Fruit fly (Drosophila melanogaster) whole organism, adult: ENCODE measurements around the gene CG7016.
A peak's percentile ranks its signal among the peaks of the same experiment; 100 is the strongest.

Experiments used
- CG11617 ChIP-seq: fragments of 200-800 bp; sonication (Bioruptor generic); optimal IDR thresholded peaks from 2 replicates; lab custom pipeline; 2017; ENCODE audit warnings: mild to moderate bottlenecking, missing biosample characterization, missing genetic modification reagents, missing genetic modification characterization
- CG12768 ChIP-seq: fragments of 200-800 bp; sonication (Bioruptor generic); optimal IDR thresholded peaks from 2 replicates; lab custom pipeline; 2017; ENCODE audit warnings: missing biosample characterization, missing genetic modification characterization, mild to moderate bottlenecking, moderate library complexity, missing genetic modification reagents
- CG14711 ChIP-seq: fragments of 200-800 bp; sonication (Bioruptor generic); optimal IDR thresholded peaks from 2 replicates; lab custom pipeline; 2018; ENCODE audit warnings: missing biosample characterization, mild to moderate bottlenecking, missing genetic modification characterization, moderate library complexity
- CG1620 ChIP-seq: fragments of 200-800 bp; sonication (Bioruptor generic); optimal IDR thresholded peaks from 2 replicates; lab custom pipeline; 2016; ENCODE audit warnings: missing biosample characterization, missing genetic modification characterization
- CG33017 ChIP-seq: fragments of 200-800 bp; sonication (Bioruptor generic); optimal IDR thresholded peaks from 2 replicates; lab custom pipeline; 2018; ENCODE audit warnings: missing biosample characterization, mild to moderate bottlenecking, missing genetic modification characterization, moderate library complexity
- CG5204 ChIP-seq: fragments of 200-800 bp; sonication (Bioruptor generic); optimal IDR thresholded peaks from 2 replicates; lab custom pipeline; 2016; ENCODE audit warnings: missing biosample characterization, missing genetic modification characterization
- CG7045 ChIP-seq: fragments of 200-800 bp; sonication (Bioruptor generic); optimal IDR thresholded peaks from 2 replicates; lab custom pipeline; 2017; ENCODE audit warnings: missing biosample characterization, mild to moderate bottlenecking, missing genetic modification characterization
- CG7101 ChIP-seq: fragments of 200-800 bp; sonication (Bioruptor generic); optimal IDR thresholded peaks from 2 replicates; lab custom pipeline; 2018; ENCODE audit warnings: missing biosample characterization, mild to moderate bottlenecking, missing genetic modification characterization, moderate library complexity
- Clk ChIP-seq: fragments of 200-800 bp; sonication (Bioruptor generic); optimal IDR thresholded peaks from 2 replicates; lab custom pipeline; 2017; ENCODE audit warnings: missing biosample characterization, missing genetic modification characterization
- Crg-1 ChIP-seq: fragments of 200-800 bp; sonication (Bioruptor generic); optimal IDR thresholded peaks from 2 replicates; lab custom pipeline; 2016; ENCODE audit warnings: missing biosample characterization, missing genetic modification characterization
- Hr96 ChIP-seq: fragments of 200-800 bp; sonication (Bioruptor generic); optimal IDR thresholded peaks from 2 replicates; lab custom pipeline; 2016; ENCODE audit warnings: missing biosample characterization, missing genetic modification characterization
- Mnt ChIP-seq: fragments of 200-800 bp; sonication (Bioruptor generic); optimal IDR thresholded peaks from 2 replicates; lab custom pipeline; 2016; ENCODE audit warnings: missing biosample characterization, mild to moderate bottlenecking, missing genetic modification characterization
- bab1 ChIP-seq: fragments of 200-800 bp; sonication (Bioruptor generic); optimal IDR thresholded peaks from 3 replicates; lab custom pipeline; 2019; ENCODE audit warnings: missing biosample characterization, mild to moderate bottlenecking, missing genetic modification characterization, moderate library complexity
- cic ChIP-seq: fragments of 200-800 bp; sonication (Bioruptor generic); optimal IDR thresholded peaks from 2 replicates; lab custom pipeline; 2017; ENCODE audit warnings: missing biosample characterization, mild to moderate bottlenecking, missing genetic modification characterization, moderate library complexity
- cnc ChIP-seq, 2 experiments: fragments of >200 bp; optimal IDR thresholded peaks; 2 replicates each; lab custom pipeline; 2017
- kay ChIP-seq: fragments of 200-800 bp; sonication (Bioruptor generic); peaks from one replicate; lab custom pipeline; 2016; ENCODE audit warnings: missing biosample characterization, missing genetic modification characterization, borderline replicate concordance
- ovo ChIP-seq: fragments of 200-800 bp; sonication (Bioruptor generic); optimal IDR thresholded peaks from 2 replicates; lab custom pipeline; 2016; ENCODE audit warnings: missing biosample characterization, missing genetic modification characterization
- pad ChIP-seq: fragments of 200-800 bp; sonication (Bioruptor generic); optimal IDR thresholded peaks from 3 replicates; lab custom pipeline; 2017; ENCODE audit warnings: missing biosample characterization, missing genetic modification characterization, mild to moderate bottlenecking, moderate library complexity, missing genetic modification reagents
- tj ChIP-seq: fragments of 200-800 bp; sonication (Bioruptor generic); optimal IDR thresholded peaks from 3 replicates; lab custom pipeline; 2017; ENCODE audit warnings: missing biosample characterization, mild to moderate bottlenecking, missing genetic modification characterization, moderate library complexity
- toe ChIP-seq: fragments of 200-800 bp; sonication (Bioruptor generic); optimal IDR thresholded peaks from 2 replicates; lab custom pipeline; 2016; ENCODE audit warnings: missing biosample characterization, missing genetic modification characterization

The CG7016 gene

DNA sequence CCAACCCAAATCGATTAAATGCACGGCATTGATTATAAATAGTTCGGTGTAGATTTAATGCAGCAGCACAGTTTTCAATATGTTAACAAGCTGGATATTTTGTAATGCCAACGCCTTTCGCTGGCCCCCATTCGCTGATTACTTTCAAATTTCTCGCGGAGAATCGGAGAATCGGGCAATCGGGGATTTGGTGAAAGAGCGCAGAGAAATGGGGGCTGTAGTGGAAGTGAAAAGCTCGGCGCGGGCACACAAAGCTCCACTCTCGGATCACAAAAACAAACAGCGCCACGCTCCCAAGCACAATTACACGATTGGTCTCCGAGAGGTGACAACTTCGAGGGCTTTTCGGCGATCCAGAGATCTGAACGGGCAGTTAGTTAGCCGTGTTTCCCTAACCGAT is 21.1 kb upstream of the CG7016 start, which contains the start of gene Esp:
TSS of gene Esp (plus strand) at position 301 of the 400 bp plus-strand sequence.
- no peak for TF ChIP-seq CG14711
- no peak for TF ChIP-seq cic
- no peak for TF ChIP-seq pad (GFP tag; lab: Kevin White, UChicago)
- no peak for TF ChIP-seq kay (GFP tag; lab: Kevin White, UChicago)
- no peak for TF ChIP-seq Hr96 (GFP tag; lab: Kevin White, UChicago)
- no peak for TF ChIP-seq ovo
- no peak for TF ChIP-seq CG7101 (tag; lab: Kevin White, UChicago)
- TF ChIP-seq tj, result no peak

DNA sequence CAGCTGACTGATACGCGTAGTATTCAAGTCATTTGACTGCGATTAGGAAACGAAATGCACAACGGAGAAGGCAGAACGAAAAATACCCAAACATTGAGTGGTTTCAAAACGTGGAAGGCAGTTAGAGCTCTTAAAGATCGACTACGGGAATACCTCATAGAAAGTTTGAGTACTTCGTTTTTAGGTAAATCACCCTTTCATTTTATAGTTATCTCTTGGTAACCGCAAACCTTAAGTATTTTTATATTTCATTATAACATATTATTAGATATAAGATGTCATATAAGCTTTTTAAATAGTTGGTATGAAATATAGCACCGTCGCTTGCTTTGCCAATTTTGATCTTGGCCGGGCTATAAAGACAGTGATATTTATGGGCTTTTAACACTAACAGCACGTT is 17.6 kb upstream of the CG7016 start:
- TF ChIP-seq toe (GFP tag; lab: Kevin White, UChicago) (no peak), kay (GFP tag; lab: Kevin White, UChicago) (no peak), cic (no peak), CG7045 (GFP tag; lab: Kevin White, UChicago) (no peak), Crg-1 (GFP tag; lab: Kevin White, UChicago) (no peak), bab1 (GFP tag; lab: Kevin White, UChicago) (no peak), CG33017 (no peak), CG11617 (GFP tag; lab: Kevin White, UChicago) (no peak), tj (no peak), CG1620 (GFP tag; lab: Kevin White, UChicago) (no peak), CG7101 (tag; lab: Kevin White, UChicago) (no peak), CG14711 (no peak), Clk (no peak), ovo (no peak), Hr96 (GFP tag; lab: Kevin White, UChicago) (no peak), pad (GFP tag; lab: Kevin White, UChicago) (no peak), CG5204 (no peak)

DNA sequence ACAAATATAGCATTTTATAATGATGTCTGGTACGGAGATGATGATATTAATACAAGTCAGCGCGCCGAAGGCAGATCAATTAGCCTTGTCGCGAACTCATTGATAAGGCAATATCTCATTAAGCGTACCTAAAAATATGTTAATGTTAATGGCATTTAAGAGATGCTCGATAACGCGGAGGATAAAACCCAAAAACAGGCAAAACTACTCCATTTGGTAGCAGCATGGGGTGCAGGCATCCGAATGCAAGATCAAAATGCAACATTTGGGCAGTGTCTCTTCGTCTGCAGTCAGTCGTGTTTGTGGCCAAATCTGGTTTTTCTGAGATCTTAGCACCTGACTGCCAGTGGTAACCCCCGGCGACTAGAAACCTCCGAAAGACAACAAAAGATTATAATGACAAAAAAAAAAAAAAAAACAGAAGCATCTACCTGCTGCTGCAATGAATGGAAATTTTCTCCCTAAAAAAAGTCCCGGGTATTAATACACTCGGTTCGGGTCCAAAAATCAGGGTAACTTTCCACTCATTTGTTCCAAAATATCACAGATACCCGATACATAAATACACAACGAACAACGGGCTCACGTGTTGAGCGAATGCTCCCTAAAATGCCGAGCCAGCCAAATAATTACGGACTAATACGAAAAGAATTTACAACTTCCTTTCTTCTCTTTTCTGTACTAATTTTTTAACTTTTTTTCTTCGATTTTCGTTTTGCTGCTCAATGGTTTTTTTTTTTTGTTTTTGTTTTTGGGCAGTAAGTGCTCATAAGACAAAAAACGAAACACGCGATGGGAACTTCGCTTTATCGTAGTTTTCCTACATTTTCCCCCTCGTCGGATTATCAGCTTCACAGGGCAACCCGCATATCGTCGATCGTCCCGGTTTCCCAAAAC is 16.5 kb upstream of the CG7016 start:
- TF ChIP-seq ovo (no peak), tj (peak; percentile 84)

DNA sequence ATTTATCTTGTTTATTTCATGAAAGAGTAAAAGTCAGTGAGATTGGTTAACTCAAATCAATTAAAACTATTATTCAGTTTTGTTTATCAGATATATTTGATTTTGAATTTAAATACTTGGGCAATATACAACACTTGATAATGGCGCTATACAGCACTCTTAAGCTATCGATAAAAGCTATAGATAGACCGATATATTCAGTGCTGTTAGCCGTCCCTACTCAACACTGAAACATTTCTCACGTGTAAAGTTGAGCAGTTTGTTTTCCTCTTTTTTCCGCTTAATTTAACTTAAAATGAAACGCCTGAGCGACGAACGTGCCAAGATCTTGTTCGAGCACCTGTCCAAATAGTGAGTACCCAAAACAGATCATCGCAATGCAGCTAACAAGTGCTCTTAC is 12.3 kb upstream of the CG7016 start, which contains the start of gene CG7006:
TSS of gene CG7006 (plus strand) at position 208 of the 400 bp plus-strand sequence.
- peak; percentile 72 for TF ChIP-seq ovo
- peak; percentile 91 for TF ChIP-seq CG7101 (tag; lab: Kevin White, UChicago)
- peak; percentile 77 for TF ChIP-seq CG14711
- TF ChIP-seq Mnt (GFP tag; lab: Kevin White, UChicago), result peak; percentile 97
- TF ChIP-seq CG33017, result peak; percentile 60
- peak; percentile 77 for TF ChIP-seq CG5204
- peak; percentile 80 for TF ChIP-seq toe (GFP tag; lab: Kevin White, UChicago)
- peak; percentile 43 for TF ChIP-seq cic
- no peak for TF ChIP-seq kay (GFP tag; lab: Kevin White, UChicago)
- TF ChIP-seq tj, result no peak
- TF ChIP-seq Clk, result peak; percentile 67
- TF ChIP-seq Crg-1 (GFP tag; lab: Kevin White, UChicago), result peak; percentile 98
- TF ChIP-seq CG11617 (GFP tag; lab: Kevin White, UChicago), result peak; percentile 41
- peak; percentile 71 for TF ChIP-seq CG7045 (GFP tag; lab: Kevin White, UChicago)
- TF ChIP-seq Hr96 (GFP tag; lab: Kevin White, UChicago), result peak; percentile 76
- peak; percentile 88 for TF ChIP-seq pad (GFP tag; lab: Kevin White, UChicago)
- TF ChIP-seq CG12768 (GFP tag; lab: Kevin White, UChicago), result peak; percentile 79
- peak; percentile 97 for TF ChIP-seq CG1620 (GFP tag; lab: Kevin White, UChicago)
- no peak for TF ChIP-seq cnc (optimal IDR thresholded peaks at IDR 0.05; lab: Kevin White, UChicago)
- TF ChIP-seq bab1 (GFP tag; lab: Kevin White, UChicago), result peak; percentile 75

DNA sequence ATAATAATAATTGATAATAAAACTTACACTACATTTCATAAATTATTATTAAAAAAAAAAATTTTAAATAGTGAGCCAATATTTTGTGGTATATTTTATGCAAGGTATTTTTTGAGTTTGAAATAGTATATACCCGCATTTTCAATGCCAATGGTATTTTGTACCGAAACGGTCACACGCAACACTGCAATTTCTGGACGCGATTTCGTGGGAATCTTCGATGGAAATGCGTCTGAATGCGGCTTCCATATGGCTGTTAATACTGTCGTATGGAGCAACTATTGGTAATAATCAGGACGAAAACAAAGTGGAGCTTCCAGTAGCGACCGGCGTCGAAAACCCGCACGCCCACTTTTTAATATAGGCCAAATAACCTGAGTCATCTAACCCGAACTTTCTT is 11.3 kb upstream of the CG7016 start, which contains the start of gene Nct:
TSS of gene Nct (plus strand) at position 173 of the 400 bp plus-strand sequence.
- TF ChIP-seq CG7101 (tag; lab: Kevin White, UChicago) (no peak), cnc (optimal IDR thresholded peaks at IDR 0.05; lab: Kevin White, UChicago) (peak in 1 of 2 experiments; percentile 28)

DNA sequence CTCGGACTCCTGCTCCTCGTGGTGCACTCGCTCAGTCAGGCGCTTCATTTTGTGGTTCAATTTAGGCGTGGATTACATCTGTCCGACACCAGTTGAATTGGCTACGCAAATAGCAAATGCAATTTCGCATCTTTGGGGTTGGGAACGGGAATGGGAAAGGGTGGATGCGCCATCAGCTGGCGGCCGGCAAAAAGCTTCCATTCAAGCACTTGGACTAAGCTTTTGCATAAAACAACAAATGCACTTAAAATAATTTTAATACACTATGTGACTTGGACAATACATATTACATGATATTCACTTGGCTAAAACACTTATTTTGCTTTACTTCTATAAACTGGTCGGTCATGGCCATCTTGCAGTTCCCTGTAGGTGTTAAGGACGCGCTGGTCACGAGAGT is 6.6 kb upstream of the CG7016 start, which contains the start of gene HDAC11:
TSS of gene HDAC11 (minus strand) at position 101 of the 400 bp plus-strand sequence.
- TF ChIP-seq cnc (optimal IDR thresholded peaks at IDR 0.05; lab: Kevin White, UChicago) (no peak), kay (GFP tag; lab: Kevin White, UChicago) (no peak), ovo (no peak), CG11617 (GFP tag; lab: Kevin White, UChicago) (no peak), cic (no peak), CG7101 (tag; lab: Kevin White, UChicago) (no peak), toe (GFP tag; lab: Kevin White, UChicago) (no peak), bab1 (GFP tag; lab: Kevin White, UChicago) (no peak), Hr96 (GFP tag; lab: Kevin White, UChicago) (no peak), Clk (no peak), tj (no peak), CG7045 (GFP tag; lab: Kevin White, UChicago) (no peak)
